Worm (Caenorhabditis elegans): Measurements from ENCODE around the gene ora-1.

ce11 chrIV:7933733-7934132 is 44.0 kb upstream of the ora-1 start, which contains the start of gene bbs-2:
- TF ChIP-seq hnd-1 (tag; optimal IDR thresholded peaks at IDR 0.05) (no peak), scrt-1 (GFP tag; IDR thresholded peaks at IDR 0.05) (no peak), hmg-4 (GFP tag; optimal IDR thresholded peaks at IDR 0.05) (no peak), pes-1 (GFP tag; IDR thresholded peaks at IDR 0.05) (no peak), ama-1 (optimal IDR thresholded peaks at IDR 0.05) (no peak), flt-1 (GFP tag; IDR thresholded peaks at IDR 0.05) (no peak), B0310.2 (tag; optimal IDR thresholded peaks at IDR 0.05) (no peak), tbx-11 (GFP tag; IDR thresholded peaks at IDR 0.05) (no peak), ets-7 (tag; optimal IDR thresholded peaks at IDR 0.05) (no peak), aly-1 (tag; optimal IDR thresholded peaks at IDR 0.05) (no peak), hmbx-1 (tag; optimal IDR thresholded peaks at IDR 0.05) (no peak)

Data from whole organism, early embryonic.